Worm (Caenorhabditis elegans): ENCODE results near the gene ehbp-1.

DNA sequence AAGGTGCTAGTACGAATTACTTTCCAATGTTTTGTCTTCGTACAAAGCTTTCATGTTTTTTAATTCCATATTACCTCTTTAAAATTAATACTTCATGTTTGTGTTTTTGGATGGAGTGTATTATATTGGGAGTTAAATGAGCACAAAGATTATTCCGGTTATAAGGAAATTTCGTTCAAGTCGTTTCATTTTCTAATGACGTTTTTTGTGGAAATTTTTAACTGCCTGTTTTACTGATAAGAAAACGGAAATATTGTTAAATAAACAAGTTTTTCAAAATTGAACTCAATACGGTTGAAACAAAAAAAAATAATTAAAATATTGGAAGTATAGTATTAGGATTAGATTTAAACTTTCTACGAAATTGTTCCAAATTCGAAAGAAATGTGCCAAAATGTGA lies 23.1 kb upstream of the ehbp-1 start:
- TF ChIP-seq him-1 (tag; optimal IDR thresholded peaks at IDR 0.05) (no peak), dao-5 (tag; optimal IDR thresholded peaks at IDR 0.05) (no peak), W03F9.2 (tag; optimal IDR thresholded peaks at IDR 0.05) (no peak)

Measured in whole organism, L4/young adult.